Worm (Caenorhabditis elegans) whole organism, late embryonic: Measurements from ENCODE around the gene C13F10.6.

Experiments used
- C08G9.2 ChIP-seq: sonication (generic microtip); optimal IDR thresholded peaks from 2 replicates; lab custom pipeline; 2016; ENCODE audit warnings: mild to moderate bottlenecking, missing genetic modification characterization, moderate library complexity, missing compliant biosample characterization
- C38D4.7 ChIP-seq: fragments of 200-800 bp; sonication (Bioruptor generic); optimal IDR thresholded peaks from 2 replicates; lab custom pipeline; 2018; ENCODE audit warnings: mild to moderate bottlenecking, missing genetic modification characterization, moderate library complexity, missing compliant biosample characterization
- K09A11.1 ChIP-seq: sonication (generic microtip); optimal IDR thresholded peaks from 2 replicates; lab custom pipeline; 2017; ENCODE audit warnings: antibody characterized with exemption, mild to moderate bottlenecking, missing genetic modification characterization, missing compliant biosample characterization; ENCODE audit not compliant: insufficient read depth
- Y22D7AL.16 ChIP-seq: sonication (generic microtip); optimal IDR thresholded peaks from 2 replicates; lab custom pipeline; 2016; ENCODE audit warnings: missing genetic modification characterization, missing compliant biosample characterization
- ahr-1 ChIP-seq: sonication (generic microtip); optimal IDR thresholded peaks from 2 replicates; lab custom pipeline; 2016; ENCODE audit warnings: missing genetic modification characterization, missing compliant biosample characterization
- ceh-14 ChIP-seq: sonication (generic microtip); optimal IDR thresholded peaks from 2 replicates; lab custom pipeline; 2016; ENCODE audit warnings: missing genotype, missing genetic modification characterization, missing compliant biosample characterization
- ceh-18 ChIP-seq: sonication (generic microtip); optimal IDR thresholded peaks from 2 replicates; lab custom pipeline; 2016; ENCODE audit warnings: missing genetic modification characterization, missing compliant biosample characterization
- ceh-19 ChIP-seq: fragments of 200-800 bp; sonication (Bioruptor generic); optimal IDR thresholded peaks from 2 replicates; lab custom pipeline; 2018; ENCODE audit warnings: mild to moderate bottlenecking, missing genetic modification characterization, missing compliant biosample characterization
- ceh-2 ChIP-seq: sonication (generic microtip); optimal IDR thresholded peaks from 2 replicates; lab custom pipeline; 2016; ENCODE audit warnings: missing genotype, missing genetic modification characterization, missing compliant biosample characterization
- ceh-22 ChIP-seq: sonication (generic microtip); optimal IDR thresholded peaks from 2 replicates; lab custom pipeline; 2017; ENCODE audit warnings: missing biosample characterization, missing genetic modification characterization
- ceh-24 ChIP-seq: sonication (generic microtip); optimal IDR thresholded peaks from 2 replicates; lab custom pipeline; 2016; ENCODE audit warnings: mild to moderate bottlenecking, missing genetic modification characterization, missing compliant biosample characterization
- ceh-30 ChIP-seq: fragments of 150-350 bp; optimal IDR thresholded peaks from 2 replicates; lab custom pipeline; 2014; ENCODE audit warnings: missing biosample characterization, missing genetic modification characterization
- ceh-31 ChIP-seq: sonication (generic microtip); optimal IDR thresholded peaks from 2 replicates; lab custom pipeline; 2016; ENCODE audit warnings: missing genetic modification characterization, missing compliant biosample characterization
- ceh-34 ChIP-seq: sonication (generic microtip); optimal IDR thresholded peaks from 2 replicates; lab custom pipeline; 2016; ENCODE audit warnings: mild to moderate bottlenecking, missing genetic modification characterization, missing compliant biosample characterization
- ceh-6 ChIP-seq: fragments of 200-800 bp; sonication (Bioruptor generic); optimal IDR thresholded peaks from 2 replicates; lab custom pipeline; 2018; ENCODE audit warnings: mild to moderate bottlenecking, missing genetic modification characterization, missing compliant biosample characterization
- ceh-9 ChIP-seq: sonication (generic microtip); optimal IDR thresholded peaks from 2 replicates; lab custom pipeline; 2016; ENCODE audit warnings: mild to moderate bottlenecking, missing genetic modification characterization, inconsistent platforms, missing compliant biosample characterization
- che-1 ChIP-seq: sonication (generic microtip); optimal IDR thresholded peaks from 2 replicates; lab custom pipeline; 2016; ENCODE audit warnings: mild to moderate bottlenecking, missing genetic modification characterization, missing compliant biosample characterization
- dmd-4 ChIP-seq: sonication (generic microtip); optimal IDR thresholded peaks from 2 replicates; lab custom pipeline; 2016; ENCODE audit warnings: borderline replicate concordance, missing genetic modification characterization, missing compliant biosample characterization
- elt-2 ChIP-seq: sonication (generic microtip); optimal IDR thresholded peaks from 2 replicates; lab custom pipeline; 2016; ENCODE audit warnings: missing genetic modification reagents, missing genetic modification characterization, missing compliant biosample characterization
- elt-4 ChIP-seq: sonication (generic microtip); optimal IDR thresholded peaks from 2 replicates; lab custom pipeline; 2016; ENCODE audit warnings: missing genetic modification characterization, missing compliant biosample characterization
- eyg-1 ChIP-seq: sonication (generic microtip); optimal IDR thresholded peaks from 2 replicates; lab custom pipeline; 2016; ENCODE audit warnings: missing genotype, missing genetic modification characterization, missing compliant biosample characterization
- fax-1 ChIP-seq: sonication (generic microtip); optimal IDR thresholded peaks from 2 replicates; lab custom pipeline; 2016; ENCODE audit warnings: missing genotype, missing genetic modification characterization, missing compliant biosample characterization
- fkh-10 ChIP-seq: fragments of 150-350 bp; optimal IDR thresholded peaks from 2 replicates; lab custom pipeline; 2014; ENCODE audit warnings: missing biosample characterization, missing genetic modification reagents, missing genetic modification characterization
- fkh-6 ChIP-seq: sonication (generic microtip); optimal IDR thresholded peaks from 2 replicates; lab custom pipeline; 2016; ENCODE audit warnings: missing genetic modification characterization, missing compliant biosample characterization
- gmeb-2 ChIP-seq: sonication (generic microtip); optimal IDR thresholded peaks from 2 replicates; lab custom pipeline; 2016; ENCODE audit warnings: missing genetic modification characterization, inconsistent platforms, missing compliant biosample characterization
- hlh-13 ChIP-seq: fragments of 200-800 bp; sonication (Bioruptor generic); optimal IDR thresholded peaks from 2 replicates; lab custom pipeline; 2018; ENCODE audit warnings: mild to moderate bottlenecking, missing genetic modification characterization, missing compliant biosample characterization
- hlh-30 ChIP-seq: sonication (generic microtip); optimal IDR thresholded peaks from 2 replicates; lab custom pipeline; 2017; ENCODE audit warnings: antibody characterized with exemption, missing genetic modification characterization, missing compliant biosample characterization; ENCODE audit not compliant: insufficient read depth
- hlh-8 ChIP-seq: sonication (generic microtip); optimal IDR thresholded peaks from 2 replicates; lab custom pipeline; 2016; ENCODE audit warnings: missing genotype, missing genetic modification characterization, missing compliant biosample characterization
- lim-6 ChIP-seq: sonication (generic microtip); optimal IDR thresholded peaks from 2 replicates; lab custom pipeline; 2016; ENCODE audit warnings: missing genetic modification characterization, missing compliant biosample characterization
- lin-11 ChIP-seq: fragments of 200-800 bp; sonication (Bioruptor generic); optimal IDR thresholded peaks from 2 replicates; lab custom pipeline; 2018; ENCODE audit warnings: mild to moderate bottlenecking, missing genetic modification characterization, missing compliant biosample characterization
- nfya-1 ChIP-seq: sonication (generic microtip); optimal IDR thresholded peaks from 2 replicates; lab custom pipeline; 2017; ENCODE audit warnings: missing genetic modification characterization, mild to moderate bottlenecking, missing compliant biosample characterization, antibody characterized with exemption, moderate library complexity
- nhr-11 ChIP-seq: fragments of 150-350 bp; optimal IDR thresholded peaks from 2 replicates; lab custom pipeline; 2014; ENCODE audit warnings: missing biosample characterization, missing genetic modification characterization
- nhr-232 ChIP-seq: sonication (generic microtip); optimal IDR thresholded peaks from 2 replicates; lab custom pipeline; 2016; ENCODE audit warnings: missing genetic modification characterization, missing compliant biosample characterization
- pag-3 ChIP-seq: sonication (generic microtip); optimal IDR thresholded peaks from 2 replicates; lab custom pipeline; 2016; ENCODE audit warnings: missing compliant biosample characterization, missing genetic modification characterization, borderline replicate concordance
- pax-1 ChIP-seq: fragments of 150-350 bp; optimal IDR thresholded peaks from 2 replicates; lab custom pipeline; 2014; ENCODE audit warnings: missing biosample characterization, missing genetic modification characterization
- pha-2 ChIP-seq: sonication (generic microtip); optimal IDR thresholded peaks from 2 replicates; lab custom pipeline; 2017; ENCODE audit warnings: mild to moderate bottlenecking, missing genetic modification characterization, missing compliant biosample characterization
- pha-4 ChIP-seq: fragments of 150-350 bp; optimal IDR thresholded peaks from 2 replicates; lab custom pipeline; 2018; ENCODE audit warnings: missing biosample characterization, missing genetic modification reagents, missing genetic modification characterization
- pqm-1 ChIP-seq: sonication (generic microtip); optimal IDR thresholded peaks from 2 replicates; lab custom pipeline; 2016; ENCODE audit warnings: missing genetic modification characterization, missing compliant biosample characterization
- pros-1 ChIP-seq: fragments of 150-350 bp; optimal IDR thresholded peaks from 2 replicates; lab custom pipeline; 2014; ENCODE audit warnings: missing biosample characterization, missing genetic modification reagents, missing genetic modification characterization
- ref-2 ChIP-seq: sonication (generic microtip); optimal IDR thresholded peaks from 2 replicates; lab custom pipeline; 2016; ENCODE audit warnings: missing genetic modification characterization, missing compliant biosample characterization
- rnt-1 ChIP-seq: sonication (generic microtip); optimal IDR thresholded peaks from 2 replicates; lab custom pipeline; 2016; ENCODE audit warnings: missing genetic modification characterization, missing compliant biosample characterization
- sox-2 ChIP-seq: fragments of 200-800 bp; sonication (Bioruptor generic); IDR thresholded peaks from 2 replicates; pipeline ENCODE4 v1.3.6; 2022; ENCODE audit warnings: missing genetic modification reagents, missing genetic modification characterization, missing compliant biosample characterization
- sox-4 ChIP-seq: sonication (generic microtip); optimal IDR thresholded peaks from 2 replicates; lab custom pipeline; 2017; ENCODE audit warnings: mild to moderate bottlenecking, missing genetic modification characterization, inconsistent platforms, missing compliant biosample characterization
- syd-9 ChIP-seq: sonication (generic microtip); optimal IDR thresholded peaks from 2 replicates; lab custom pipeline; 2016; ENCODE audit warnings: mild to moderate bottlenecking, missing genetic modification characterization, moderate library complexity, missing compliant biosample characterization
- tbx-2 ChIP-seq: sonication (generic microtip); optimal IDR thresholded peaks from 2 replicates; lab custom pipeline; 2016; ENCODE audit warnings: missing genetic modification characterization, missing compliant biosample characterization
- unc-3 ChIP-seq, 2 experiments: fragments of 200-800 bp in 1 of 2; sonication (Bioruptor generic) in 1 of 2; sonication (generic microtip) in 1 of 2; conservative IDR thresholded peaks in 1 of 2; optimal IDR thresholded peaks in 1 of 2; 2 replicates each; pipeline versions ENCODE4 v1.3.6 to Lab custom; 2016 to 2022; ENCODE audit warnings: missing compliant biosample characterization in 2 of 2, missing genetic modification characterization in 2 of 2, missing genetic modification reagents in 1 of 2
- unc-42 ChIP-seq: sonication (generic microtip); optimal IDR thresholded peaks from 2 replicates; lab custom pipeline; 2016; ENCODE audit warnings: missing genotype, missing genetic modification characterization, missing compliant biosample characterization
- unc-55 ChIP-seq: sonication (generic microtip); optimal IDR thresholded peaks from 2 replicates; lab custom pipeline; 2017; ENCODE audit warnings: missing biosample characterization, missing genetic modification reagents, missing genetic modification characterization
- ztf-16 ChIP-seq: sonication (generic microtip); optimal IDR thresholded peaks from 2 replicates; lab custom pipeline; 2017; ENCODE audit warnings: missing genetic modification characterization, missing compliant biosample characterization

Gene C13F10.6

ce11 chrV:7237133-7237532 is 16.3 kb upstream of the C13F10.6 start, which contains the start of gene hyls-1:
Gene hyls-1, plus strand, starts transcription at chrV:7237381.
- peak; percentile 36 for TF ChIP-seq elt-2 (tag; lab: Kevin White, UChicago)
- no peak for TF ChIP-seq gmeb-2
- TF ChIP-seq K09A11.1 (tag; lab: Kevin White, UChicago), result no peak
- TF ChIP-seq dmd-4 (tag; lab: Kevin White, UChicago), result no peak
- TF ChIP-seq fax-1, result no peak
- no peak for TF ChIP-seq ref-2 (tag; lab: Kevin White, UChicago)
- TF ChIP-seq lin-11 (tag; lab: Kevin White, UChicago), result no peak
- TF ChIP-seq nhr-232 (tag; lab: Kevin White, UChicago), result no peak
- no peak for TF ChIP-seq eyg-1 (tag; lab: Kevin White, UChicago)
- TF ChIP-seq unc-55 (GFP tag; lab: Kevin White, UChicago), result no peak
- no peak for TF ChIP-seq nhr-11 (tag; lab: Kevin White, UChicago)
- no peak for TF ChIP-seq che-1 (tag; lab: Kevin White, UChicago)
- no peak for TF ChIP-seq fkh-6 (tag; lab: Kevin White, UChicago)
- TF ChIP-seq ahr-1 (tag; lab: Kevin White, UChicago), result no peak
- no peak for TF ChIP-seq fkh-10 (GFP tag; lab: Kevin White, UChicago)
- no peak for TF ChIP-seq pha-4 (tag; lab: Kevin White, UChicago)
- TF ChIP-seq ceh-24 (tag; lab: Kevin White, UChicago), result no peak
- TF ChIP-seq hlh-8, result no peak
- no peak for TF ChIP-seq ceh-30 (tag; lab: Kevin White, UChicago)
- peak; percentile 74 for TF ChIP-seq pax-1
- peak; percentile 59 for TF ChIP-seq unc-42
- TF ChIP-seq hlh-13 (GFP tag; lab: Kevin White, UChicago), result no peak
- TF ChIP-seq sox-2 (GFP tag; lab: Robert Waterston, UW), result no peak
- TF ChIP-seq ceh-9 (tag; lab: Kevin White, UChicago), result no peak
- TF ChIP-seq pros-1, result no peak
- no peak for TF ChIP-seq unc-3 (GFP tag; conservative IDR thresholded peaks at IDR 0.05; lab: Robert Waterston, UW)
- no peak for TF ChIP-seq unc-3 (tag; optimal IDR thresholded peaks at IDR 0.05; lab: Kevin White, UChicago)
- no peak for TF ChIP-seq elt-4 (tag; lab: Kevin White, UChicago)
- TF ChIP-seq C38D4.7, result no peak
- TF ChIP-seq ceh-14 (tag; lab: Kevin White, UChicago), result peak; percentile 25
- peak; percentile 82 for TF ChIP-seq nfya-1 (tag; lab: Kevin White, UChicago)
- no peak for TF ChIP-seq pqm-1 (tag; lab: Kevin White, UChicago)
- TF ChIP-seq ceh-2 (tag; lab: Kevin White, UChicago), result no peak
- no peak for TF ChIP-seq pag-3 (tag; lab: Kevin White, UChicago)
- peak; percentile 7 for TF ChIP-seq ztf-16 (tag; lab: Kevin White, UChicago)
- no peak for TF ChIP-seq rnt-1
- peak; percentile 57 for TF ChIP-seq ceh-31 (tag; lab: Kevin White, UChicago)
- peak; percentile 58 for TF ChIP-seq ceh-18 (tag; lab: Kevin White, UChicago)
- no peak for TF ChIP-seq ceh-6
- no peak for TF ChIP-seq tbx-2 (tag; lab: Kevin White, UChicago)
- no peak for TF ChIP-seq lim-6 (tag; lab: Kevin White, UChicago)
- no peak for TF ChIP-seq pha-2

ce11 chrV:7237094-7237132 is 16.1 kb upstream of the C13F10.6 start, which contains the start of gene hpo-9:
Gene hpo-9, minus strand, starts transcription at chrV:7237130.
- TF ChIP-seq ceh-24 (tag; lab: Kevin White, UChicago) (no peak), ceh-14 (tag; lab: Kevin White, UChicago) (no peak), hlh-8 (no peak), eyg-1 (tag; lab: Kevin White, UChicago) (no peak), hlh-30 (tag; lab: Kevin White, UChicago) (no peak), che-1 (tag; lab: Kevin White, UChicago) (no peak), ceh-22 (tag; lab: Kevin White, UChicago) (no peak), ceh-34 (no peak), ceh-19 (GFP tag; lab: Kevin White, UChicago) (no peak), elt-2 (tag; lab: Kevin White, UChicago) (no peak), ref-2 (tag; lab: Kevin White, UChicago) (no peak), sox-4 (no peak), Y22D7AL.16 (no peak), C08G9.2 (tag; lab: Kevin White, UChicago) (no peak), syd-9 (no peak), hlh-13 (GFP tag; lab: Kevin White, UChicago) (no peak)
- TF ChIP-seq, all 69 proteins: peak for 0
